Worm (Caenorhabditis elegans) whole organism, late embryonic: ENCODE data around the gene C05C10.8.
A peak's percentile ranks its signal among the peaks of the same experiment; 100 is the strongest.

Experiments
- F13H6.1 ChIP-seq: sonication (generic microtip); optimal IDR thresholded peaks from 2 replicates; lab custom pipeline; 2016; ENCODE audit warnings: missing genetic modification characterization, missing compliant biosample characterization
- ceh-14 ChIP-seq: sonication (generic microtip); optimal IDR thresholded peaks from 2 replicates; lab custom pipeline; 2016; ENCODE audit warnings: missing genotype, missing genetic modification characterization, missing compliant biosample characterization
- ceh-19 ChIP-seq: fragments of 200-800 bp; sonication (Bioruptor generic); optimal IDR thresholded peaks from 2 replicates; lab custom pipeline; 2018; ENCODE audit warnings: mild to moderate bottlenecking, missing genetic modification characterization, missing compliant biosample characterization
- dmd-4 ChIP-seq: sonication (generic microtip); optimal IDR thresholded peaks from 2 replicates; lab custom pipeline; 2016; ENCODE audit warnings: borderline replicate concordance, missing genetic modification characterization, missing compliant biosample characterization
- elt-2 ChIP-seq: sonication (generic microtip); optimal IDR thresholded peaks from 2 replicates; lab custom pipeline; 2016; ENCODE audit warnings: missing genetic modification reagents, missing genetic modification characterization, missing compliant biosample characterization
- hlh-15 ChIP-seq: sonication (generic microtip); optimal IDR thresholded peaks from 2 replicates; lab custom pipeline; 2016; ENCODE audit warnings: missing genetic modification characterization, missing compliant biosample characterization
- hlh-6 ChIP-seq: sonication (generic microtip); optimal IDR thresholded peaks from 2 replicates; lab custom pipeline; 2016; ENCODE audit warnings: missing genotype, missing genetic modification characterization, missing compliant biosample characterization
- nfya-1 ChIP-seq: sonication (generic microtip); optimal IDR thresholded peaks from 2 replicates; lab custom pipeline; 2017; ENCODE audit warnings: missing genetic modification characterization, mild to moderate bottlenecking, missing compliant biosample characterization, antibody characterized with exemption, moderate library complexity
- nhr-11 ChIP-seq: fragments of 150-350 bp; optimal IDR thresholded peaks from 2 replicates; lab custom pipeline; 2014; ENCODE audit warnings: missing biosample characterization, missing genetic modification characterization
- pag-3 ChIP-seq: sonication (generic microtip); optimal IDR thresholded peaks from 2 replicates; lab custom pipeline; 2016; ENCODE audit warnings: missing compliant biosample characterization, missing genetic modification characterization, borderline replicate concordance
- rnt-1 ChIP-seq: sonication (generic microtip); optimal IDR thresholded peaks from 2 replicates; lab custom pipeline; 2016; ENCODE audit warnings: missing genetic modification characterization, missing compliant biosample characterization
- unc-55 ChIP-seq: sonication (generic microtip); optimal IDR thresholded peaks from 2 replicates; lab custom pipeline; 2017; ENCODE audit warnings: missing biosample characterization, missing genetic modification reagents, missing genetic modification characterization
- zip-5 ChIP-seq: sonication (generic microtip); optimal IDR thresholded peaks from 2 replicates; lab custom pipeline; 2016; ENCODE audit warnings: missing genetic modification characterization, missing compliant biosample characterization
- ztf-16 ChIP-seq: sonication (generic microtip); optimal IDR thresholded peaks from 2 replicates; lab custom pipeline; 2017; ENCODE audit warnings: missing genetic modification characterization, missing compliant biosample characterization

Gene C05C10.8

ce11 chrII:9871061-9871460 lies 46.7 kb downstream of the C05C10.8 start, which contains the start of gene chil-7:
Gene chil-7 (minus strand): TSS chrII:9871172.
- no peak for TF ChIP-seq zip-5 (tag; lab: Kevin White, UChicago)
- TF ChIP-seq dmd-4: no peak
- TF ChIP-seq unc-55: no peak
- TF ChIP-seq ceh-19 (GFP tag; lab: Kevin White, UChicago): no peak
- no peak for TF ChIP-seq elt-2
- no peak for TF ChIP-seq F13H6.1
- no peak for TF ChIP-seq hlh-6 (tag; lab: Kevin White, UChicago)
- TF ChIP-seq ceh-14 (tag; lab: Kevin White, UChicago): no peak
- TF ChIP-seq rnt-1 (tag; lab: Kevin White, UChicago): no peak

ce11 chrII:9868698-9869097 lies 49.1 kb downstream of the C05C10.8 start, which contains the start of gene old-1:
Gene old-1 (minus strand): TSS chrII:9868747.
- TF ChIP-seq hlh-15 (tag; lab: Kevin White, UChicago) (no peak), pag-3 (tag; lab: Kevin White, UChicago) (no peak), ceh-14 (tag; lab: Kevin White, UChicago) (no peak), nfya-1 (tag; lab: Kevin White, UChicago) (peak; percentile 65), rnt-1 (tag; lab: Kevin White, UChicago) (no peak)
- TF ChIP-seq, all 69 proteins: peak for 1

ce11 chrII:9868207-9868606 lies 49.6 kb downstream of the C05C10.8 start:
- TF ChIP-seq ztf-16 (tag; lab: Kevin White, UChicago) (no peak), nhr-11 (tag; lab: Kevin White, UChicago) (no peak)
